Fruit fly (Drosophila melanogaster) whole organism, pupa: ENCODE measurements around the gene Dref.

Experiments
- CG10348 ChIP-seq: fragments of 200-800 bp; sonication (Bioruptor generic); IDR thresholded peaks from 2 replicates; pipeline ENCODE4 v1.3.6; 2022; ENCODE audit warnings: missing biosample characterization, missing genetic modification characterization
- CG34367 ChIP-seq: fragments of 200-800 bp; sonication (Bioruptor generic); optimal IDR thresholded peaks from 2 replicates; lab custom pipeline; 2018; ENCODE audit warnings: missing biosample characterization, mild to moderate bottlenecking, missing genetic modification characterization
- CG9948 ChIP-seq: fragments of 200-800 bp; sonication (Bioruptor generic); optimal IDR thresholded peaks from 2 replicates; lab custom pipeline; 2018; ENCODE audit warnings: missing biosample characterization, mild to moderate bottlenecking, missing genetic modification characterization, moderate library complexity
- Ets98B ChIP-seq: fragments of 200-800 bp; sonication (Bioruptor generic); IDR thresholded peaks from 2 replicates; pipeline ENCODE4 v1.3.6; 2022; ENCODE audit warnings: missing biosample characterization, missing genetic modification characterization
- Pif1A ChIP-seq: fragments of 200-800 bp; sonication (Bioruptor generic); optimal IDR thresholded peaks from 3 replicates; lab custom pipeline; 2016; ENCODE audit warnings: missing biosample characterization, missing genetic modification characterization
- Pif1B ChIP-seq: fragments of 200-800 bp; sonication (Bioruptor generic); optimal IDR thresholded peaks from 3 replicates; lab custom pipeline; 2016; ENCODE audit warnings: missing biosample characterization, missing genetic modification characterization

dm6 chr2L:9989846-9990506 is 22.9 kb upstream of the Dref start:
- TF ChIP-seq CG9948 (peak; percentile 32), Pif1B (no peak), Ets98B (GFP tag; lab: Robert Waterston, UW) (no peak), Pif1A (GFP tag; lab: Kevin White, UChicago) (peak; percentile 20), CG10348 (no peak), CG34367 (tag; lab: Kevin White, UChicago) (peak; percentile 9)
